Worm (Caenorhabditis elegans) whole organism, L2 larva: ENCODE results near the gene kel-1.

Experiments
- R02D3.7 ChIP-seq: fragments of 150-350 bp; optimal IDR thresholded peaks from 2 replicates; lab custom pipeline; 2014; ENCODE audit warnings: missing biosample characterization, missing genetic modification characterization
- Y55F3AM.14 ChIP-seq: fragments of 200-800 bp; sonication (Bioruptor generic); optimal IDR thresholded peaks from 2 replicates; lab custom pipeline; 2018; ENCODE audit warnings: mild to moderate bottlenecking, missing genetic modification characterization, missing compliant biosample characterization
- ZK546.5 ChIP-seq: sonication (generic microtip); optimal IDR thresholded peaks from 2 replicates; lab custom pipeline; 2017; ENCODE audit warnings: missing biosample characterization, missing genetic modification characterization
- alr-1 ChIP-seq: fragments of 150-350 bp; optimal IDR thresholded peaks from 2 replicates; lab custom pipeline; 2014; ENCODE audit warnings: missing biosample characterization, missing genetic modification characterization
- aly-2 ChIP-seq: fragments of 150-350 bp; optimal IDR thresholded peaks from 2 replicates; lab custom pipeline; 2014; ENCODE audit warnings: missing biosample characterization, missing genetic modification characterization
- blmp-1 ChIP-seq: sonication (generic microtip); optimal IDR thresholded peaks from 2 replicates; lab custom pipeline; 2017; ENCODE audit warnings: missing genetic modification characterization, mild to moderate bottlenecking, missing compliant biosample characterization, antibody characterized with exemption, moderate library complexity; ENCODE audit not compliant: insufficient read depth
- ceh-16 ChIP-seq: fragments of 150-350 bp; optimal IDR thresholded peaks from 2 replicates; lab custom pipeline; 2014; ENCODE audit warnings: missing biosample characterization, missing genetic modification characterization
- ceh-82 ChIP-seq: fragments of 150-350 bp; optimal IDR thresholded peaks from 2 replicates; lab custom pipeline; 2014; ENCODE audit warnings: missing biosample characterization, missing genetic modification characterization
- dmd-4 ChIP-seq: sonication (generic microtip); optimal IDR thresholded peaks from 2 replicates; lab custom pipeline; 2017; ENCODE audit warnings: missing biosample characterization, missing genetic modification characterization
- egl-27 ChIP-seq: sonication (generic microtip); optimal IDR thresholded peaks from 3 replicates; lab custom pipeline; 2017; ENCODE audit warnings: missing biosample characterization, missing genetic modification reagents, missing genetic modification characterization
- elt-3 ChIP-seq: sonication (generic microtip); optimal IDR thresholded peaks from 2 replicates; lab custom pipeline; 2017; ENCODE audit warnings: missing biosample characterization, missing genetic modification characterization
- fos-1 ChIP-seq: fragments of 150-350 bp; optimal IDR thresholded peaks from 2 replicates; lab custom pipeline; 2014; ENCODE audit warnings: missing biosample characterization, missing genetic modification characterization
- gmeb-1 ChIP-seq: fragments of 150-350 bp; optimal IDR thresholded peaks from 2 replicates; lab custom pipeline; 2014; ENCODE audit warnings: missing biosample characterization, missing genetic modification characterization
- lin-13 ChIP-seq: fragments of 150-350 bp; optimal IDR thresholded peaks from 2 replicates; lab custom pipeline; 2014; ENCODE audit warnings: missing biosample characterization, missing genetic modification reagents, missing genetic modification characterization
- lin-39 ChIP-seq: fragments of 150-350 bp; optimal IDR thresholded peaks from 2 replicates; lab custom pipeline; 2014; ENCODE audit warnings: missing biosample characterization, missing genetic modification reagents, missing genetic modification characterization
- lsy-2 ChIP-seq, 2 experiments: fragments of 150-350 bp in 1 of 2; sonication (generic microtip) in 1 of 2; optimal IDR thresholded peaks; 2 replicates each; lab custom pipeline; 2014 to 2017; ENCODE audit warnings: missing biosample characterization in 2 of 2, missing genetic modification characterization in 2 of 2
- mab-5 ChIP-seq: fragments of 150-350 bp; optimal IDR thresholded peaks from 2 replicates; lab custom pipeline; 2014; ENCODE audit warnings: missing biosample characterization, missing genetic modification characterization
- mdl-1 ChIP-seq, 2 experiments: fragments of 150-350 bp in 1 of 2; sonication (generic microtip) in 1 of 2; optimal IDR thresholded peaks; 2 replicates each; lab custom pipeline; 2017; ENCODE audit warnings: missing biosample characterization in 2 of 2, missing genetic modification characterization in 2 of 2
- nhr-10 ChIP-seq: sonication (generic microtip); optimal IDR thresholded peaks from 2 replicates; lab custom pipeline; 2017; ENCODE audit warnings: missing biosample characterization, missing genetic modification characterization
- nhr-11 ChIP-seq: fragments of 150-350 bp; optimal IDR thresholded peaks from 2 replicates; lab custom pipeline; 2014; ENCODE audit warnings: missing biosample characterization, missing genetic modification characterization
- nhr-21 ChIP-seq: fragments of 150-350 bp; optimal IDR thresholded peaks from 2 replicates; lab custom pipeline; 2014; ENCODE audit warnings: missing biosample characterization, missing genetic modification characterization
- nhr-237 ChIP-seq: fragments of 150-350 bp; optimal IDR thresholded peaks from 2 replicates; lab custom pipeline; 2014; ENCODE audit warnings: missing biosample characterization, missing genetic modification characterization
- nhr-6 ChIP-seq: fragments of 150-350 bp; optimal IDR thresholded peaks from 2 replicates; lab custom pipeline; 2014; ENCODE audit warnings: missing biosample characterization, missing genetic modification characterization
- nhr-77 ChIP-seq: fragments of 150-350 bp; optimal IDR thresholded peaks from 2 replicates; lab custom pipeline; 2014; ENCODE audit warnings: missing biosample characterization, missing genetic modification characterization
- sem-4 ChIP-seq: fragments of 150-350 bp; optimal IDR thresholded peaks from 2 replicates; lab custom pipeline; 2014; ENCODE audit warnings: missing biosample characterization, missing genetic modification reagents, missing genetic modification characterization
- skn-1 ChIP-seq: sonication (generic microtip); optimal IDR thresholded peaks from 2 replicates; lab custom pipeline; 2017; ENCODE audit warnings: missing biosample characterization, missing genetic modification characterization
- sma-3 ChIP-seq: sonication (generic microtip); optimal IDR thresholded peaks from 2 replicates; lab custom pipeline; 2016; ENCODE audit warnings: missing genetic modification reagents, missing genetic modification characterization, missing compliant biosample characterization
- unc-55 ChIP-seq: fragments of 150-350 bp; sonication (generic microtip); optimal IDR thresholded peaks from 3 replicates; lab custom pipeline; 2014; ENCODE audit warnings: missing biosample characterization, missing genetic modification reagents, missing genetic modification characterization
- unc-62 ChIP-seq: fragments of 150-350 bp; optimal IDR thresholded peaks from 2 replicates; lab custom pipeline; 2014; ENCODE audit warnings: missing biosample characterization, missing genetic modification reagents, missing genetic modification characterization
- ztf-11 ChIP-seq: sonication (generic microtip); optimal IDR thresholded peaks from 2 replicates; lab custom pipeline; 2017; ENCODE audit warnings: missing biosample characterization, missing genetic modification characterization
- ztf-4 ChIP-seq: fragments of 150-350 bp; optimal IDR thresholded peaks from 2 replicates; lab custom pipeline; 2014; ENCODE audit warnings: missing biosample characterization, missing genetic modification characterization

The kel-1 gene

ce11 chrII:11694432-11694831 is 5.7 kb downstream of the kel-1 start (continued):
- TF ChIP-seq nhr-237 (tag; lab: Kevin White, UChicago) (no peak), nhr-11 (no peak), lin-39 (tag; lab: Kevin White, UChicago) (no peak), fos-1 (tag; lab: Kevin White, UChicago) (peak; percentile 2)

DNA sequence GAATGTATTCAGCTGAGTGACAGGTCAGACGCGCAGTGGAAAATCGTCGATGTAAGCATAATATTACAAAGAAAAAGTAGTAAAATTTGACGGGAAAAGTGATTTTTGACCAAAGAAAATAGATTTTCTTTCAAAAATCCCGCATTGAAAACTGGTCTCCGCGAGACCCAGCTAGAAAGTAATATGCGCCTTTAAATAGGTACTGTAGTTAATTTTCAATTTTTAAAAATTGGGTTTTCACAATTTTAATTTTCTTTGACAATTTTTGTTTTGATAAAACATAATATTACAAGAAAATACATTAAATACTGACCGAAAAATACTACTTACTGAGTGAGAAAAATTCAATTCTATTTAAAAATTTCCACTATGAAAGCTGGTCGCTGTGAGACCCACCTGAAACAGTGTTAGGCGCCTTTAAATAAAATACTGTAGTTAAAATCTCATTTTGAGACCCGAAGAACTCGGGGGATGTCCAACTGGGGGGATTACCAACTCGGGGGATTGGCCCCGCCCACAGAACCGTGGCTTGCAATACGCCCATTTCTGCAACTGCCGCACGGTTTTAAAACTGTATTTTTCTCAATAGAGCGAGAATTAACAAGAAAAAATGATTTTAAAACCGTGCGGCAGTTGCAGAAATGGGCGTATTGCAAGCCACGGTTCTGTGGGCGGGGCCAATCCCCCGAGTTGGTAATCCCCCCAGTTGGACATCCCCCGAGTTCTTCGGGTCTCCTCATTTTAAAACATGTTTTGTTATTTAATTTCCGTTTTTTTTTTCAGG is 6.6 kb downstream of the kel-1 start, which contains the start of gene tars-1:
Gene tars-1, minus strand, starts transcription at position 497 of the 784 bp plus-strand sequence.
- TF ChIP-seq sma-3 (GFP tag; lab: Kevin White, UChicago) = peak; percentile 3

ce11 chrII:11695945-11696270 is 7.2 kb downstream of the kel-1 start, which contains the start of gene xpf-1:
xpf-1 (plus strand) TSS chrII:11696171.
- TF ChIP-seq dmd-4 (tag; lab: Kevin White, UChicago) (no peak), gmeb-1 (tag; lab: Kevin White, UChicago) (no peak), lin-13 (no peak), aly-2 (tag; lab: Kevin White, UChicago) (no peak), elt-3 (tag; lab: Kevin White, UChicago) (no peak), R02D3.7 (tag; lab: Kevin White, UChicago) (no peak), egl-27 (tag; lab: Kevin White, UChicago) (no peak), ceh-82 (tag; lab: Kevin White, UChicago) (no peak), alr-1 (tag; lab: Kevin White, UChicago) (no peak), skn-1 (tag; lab: Kevin White, UChicago) (no peak), ztf-4 (tag; lab: Kevin White, UChicago) (no peak), ztf-11 (no peak), nhr-10 (tag; lab: Kevin White, UChicago) (no peak), mab-5 (no peak), lin-39 (tag; lab: Kevin White, UChicago) (no peak), unc-62 (no peak), nhr-21 (tag; lab: Kevin White, UChicago) (no peak), mdl-1 (tag; optimal IDR thresholded peaks at IDR 0.05; lab: Kevin White, UChicago) (no peak), lsy-2 (tag; optimal IDR thresholded peaks at IDR 0.05; lab: Kevin White, UChicago) (no peak)

ce11 chrII:11700200-11700599 is 11.5 kb downstream of the kel-1 start, which contains the start of gene inos-1:
inos-1 (minus strand) TSS chrII:11700300.
- no peak for TF ChIP-seq nhr-10 (tag; lab: Kevin White, UChicago)
- peak; percentile 8 for TF ChIP-seq unc-55 (GFP tag; lab: Kevin White, UChicago)
- no peak for TF ChIP-seq Y55F3AM.14 (GFP tag; lab: Kevin White, UChicago)
- TF ChIP-seq sem-4 (tag; lab: Kevin White, UChicago) = no peak
- no peak for TF ChIP-seq nhr-6
- no peak for TF ChIP-seq ceh-16

DNA sequence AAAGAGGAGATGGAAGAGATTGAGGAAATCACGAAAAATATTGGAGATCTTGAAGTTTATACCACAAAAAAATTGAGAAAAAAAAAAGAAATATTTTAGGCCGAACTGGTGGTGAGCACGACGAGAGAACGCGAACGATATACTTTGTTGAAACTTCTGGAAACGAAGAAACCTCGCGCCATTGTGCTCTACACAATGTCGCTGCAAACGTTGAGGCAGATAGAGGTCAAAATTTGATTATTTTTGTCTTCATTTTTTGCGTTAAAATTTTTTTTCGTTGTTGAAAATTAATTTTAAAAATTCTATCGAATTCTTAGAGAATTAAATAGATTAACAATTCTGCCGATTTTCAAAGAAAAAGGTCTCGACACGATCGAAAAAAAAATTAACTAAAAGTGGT is 11.9 kb downstream of the kel-1 start:
- TF ChIP-seq ZK546.5 (tag; lab: Kevin White, UChicago) (no peak), mdl-1 (tag; optimal IDR thresholded peaks at IDR 0.05; lab: Kevin White, UChicago) (no peak), nhr-77 (tag; lab: Kevin White, UChicago) (no peak), ceh-16 (no peak), aly-2 (tag; lab: Kevin White, UChicago) (no peak)
- TF ChIP-seq, all 48 proteins: peak for 0

- TF ChIP-seq elt-3 (tag; lab: Kevin White, UChicago) (no peak), blmp-1 (tag; lab: Kevin White, UChicago) (peak; percentile 2)
- TF ChIP-seq, all 48 proteins: peak for 1
These were observed 17.0 kb downstream of the kel-1 start, which contains the start of gene VF13D12L.3 for ce11 chrII:11705787-11706186. VF13D12L.3 (plus strand) TSS chrII:11706009.
